Worm (Caenorhabditis elegans) whole organism, L2 larva: ENCODE measurements around the gene gut-2.

Source experiments
- R02D3.7 ChIP-seq: fragments of 150-350 bp; optimal IDR thresholded peaks from 2 replicates; lab custom pipeline; 2014; ENCODE audit warnings: missing biosample characterization, missing genetic modification characterization
- ZK546.5 ChIP-seq: sonication (generic microtip); optimal IDR thresholded peaks from 2 replicates; lab custom pipeline; 2017; ENCODE audit warnings: missing biosample characterization, missing genetic modification characterization
- ama-1 ChIP-seq: fragments of 150-350 bp; optimal IDR thresholded peaks from 2 replicates; lab custom pipeline; 2018; ENCODE audit warnings: inconsistent platforms
- ceh-82 ChIP-seq: fragments of 150-350 bp; optimal IDR thresholded peaks from 2 replicates; lab custom pipeline; 2014; ENCODE audit warnings: missing biosample characterization, missing genetic modification characterization
- nhr-12 ChIP-seq: fragments of 150-350 bp; optimal IDR thresholded peaks from 2 replicates; lab custom pipeline; 2014; ENCODE audit warnings: missing biosample characterization, missing genetic modification characterization
- nhr-23 ChIP-seq: fragments of 150-350 bp; optimal IDR thresholded peaks from 2 replicates; lab custom pipeline; 2014; ENCODE audit warnings: missing biosample characterization, missing genetic modification reagents, missing genetic modification characterization
- nhr-237 ChIP-seq: fragments of 150-350 bp; optimal IDR thresholded peaks from 2 replicates; lab custom pipeline; 2014; ENCODE audit warnings: missing biosample characterization, missing genetic modification characterization
- nhr-6 ChIP-seq: fragments of 150-350 bp; optimal IDR thresholded peaks from 2 replicates; lab custom pipeline; 2014; ENCODE audit warnings: missing biosample characterization, missing genetic modification characterization
- nhr-77 ChIP-seq: fragments of 150-350 bp; optimal IDR thresholded peaks from 2 replicates; lab custom pipeline; 2014; ENCODE audit warnings: missing biosample characterization, missing genetic modification characterization
- peb-1 ChIP-seq: fragments of 150-350 bp; optimal IDR thresholded peaks from 2 replicates; lab custom pipeline; 2014; ENCODE audit warnings: missing biosample characterization, missing genetic modification characterization
- sma-9 ChIP-seq, 2 experiments: fragments of 150-350 bp in 1 of 2; sonication (generic microtip) in 1 of 2; optimal IDR thresholded peaks; 2 replicates each; lab custom pipeline; 2014 to 2016; ENCODE audit warnings: missing genetic modification characterization in 2 of 2, mild to moderate bottlenecking in 1 of 2, missing biosample characterization in 1 of 2, missing compliant biosample characterization in 1 of 2, missing genetic modification reagents in 1 of 2, moderate library complexity in 1 of 2
- unc-62 ChIP-seq: fragments of 150-350 bp; optimal IDR thresholded peaks from 2 replicates; lab custom pipeline; 2014; ENCODE audit warnings: missing biosample characterization, missing genetic modification reagents, missing genetic modification characterization
- ztf-4 ChIP-seq: fragments of 150-350 bp; optimal IDR thresholded peaks from 2 replicates; lab custom pipeline; 2014; ENCODE audit warnings: missing biosample characterization, missing genetic modification characterization

DNA sequence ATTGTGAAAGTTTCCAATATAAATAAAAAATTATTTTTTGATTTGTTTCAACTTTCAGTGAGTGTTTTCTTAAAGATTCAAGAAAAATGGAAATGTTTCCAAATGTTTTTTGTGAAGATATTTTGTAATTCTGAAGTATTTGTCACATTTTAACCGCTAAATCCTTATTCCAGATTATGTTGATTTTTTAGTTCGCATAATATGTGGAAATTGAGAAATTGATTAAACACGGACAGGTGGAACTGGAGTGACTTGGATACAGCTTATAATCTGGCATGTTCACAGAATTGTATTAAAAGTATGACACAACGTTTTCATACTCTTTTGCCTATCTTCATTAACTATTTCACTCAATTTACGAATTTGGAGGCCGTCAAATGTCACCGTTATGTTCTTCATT is 42.0 kb upstream of the gut-2 start, which contains the start of gene lurp-3:
- TF ChIP-seq ama-1 (lab: Kevin White, UChicago): no peak
- no peak for TF ChIP-seq sma-9 (GFP tag; optimal IDR thresholded peaks at IDR 0.05; lab: Kevin White, UChicago)
- no peak for TF ChIP-seq sma-9 (tag; optimal IDR thresholded peaks at IDR 0.05; lab: Kevin White, UChicago)
- TF ChIP-seq nhr-237 (tag; lab: Kevin White, UChicago): no peak
- TF ChIP-seq ZK546.5 (tag; lab: Kevin White, UChicago): no peak
- no peak for TF ChIP-seq unc-62
- no peak for TF ChIP-seq ceh-82 (tag; lab: Kevin White, UChicago)
- no peak for TF ChIP-seq R02D3.7
- TF ChIP-seq nhr-77 (tag; lab: Kevin White, UChicago): no peak
- no peak for TF ChIP-seq ztf-4 (tag; lab: Kevin White, UChicago)
- no peak for TF ChIP-seq nhr-6 (tag; lab: Kevin White, UChicago)
- TF ChIP-seq nhr-23 (tag; lab: Kevin White, UChicago): no peak
- no peak for TF ChIP-seq nhr-12
- TF ChIP-seq peb-1 (tag; lab: Kevin White, UChicago): no peak
